Fruit fly (Drosophila melanogaster) whole organism, adult: Measurements from ENCODE around the gene Mst89B.
A peak's percentile ranks its signal among the peaks of the same experiment; 100 is the strongest.

ENCODE experiments used
- kay ChIP-seq: fragments of 200-800 bp; sonication (Bioruptor generic); peaks from one replicate; lab custom pipeline; 2016; ENCODE audit warnings: missing biosample characterization, missing genetic modification characterization, borderline replicate concordance
- pad ChIP-seq: fragments of 200-800 bp; sonication (Bioruptor generic); optimal IDR thresholded peaks from 3 replicates; lab custom pipeline; 2017; ENCODE audit warnings: missing biosample characterization, missing genetic modification characterization, mild to moderate bottlenecking, moderate library complexity, missing genetic modification reagents

DNA sequence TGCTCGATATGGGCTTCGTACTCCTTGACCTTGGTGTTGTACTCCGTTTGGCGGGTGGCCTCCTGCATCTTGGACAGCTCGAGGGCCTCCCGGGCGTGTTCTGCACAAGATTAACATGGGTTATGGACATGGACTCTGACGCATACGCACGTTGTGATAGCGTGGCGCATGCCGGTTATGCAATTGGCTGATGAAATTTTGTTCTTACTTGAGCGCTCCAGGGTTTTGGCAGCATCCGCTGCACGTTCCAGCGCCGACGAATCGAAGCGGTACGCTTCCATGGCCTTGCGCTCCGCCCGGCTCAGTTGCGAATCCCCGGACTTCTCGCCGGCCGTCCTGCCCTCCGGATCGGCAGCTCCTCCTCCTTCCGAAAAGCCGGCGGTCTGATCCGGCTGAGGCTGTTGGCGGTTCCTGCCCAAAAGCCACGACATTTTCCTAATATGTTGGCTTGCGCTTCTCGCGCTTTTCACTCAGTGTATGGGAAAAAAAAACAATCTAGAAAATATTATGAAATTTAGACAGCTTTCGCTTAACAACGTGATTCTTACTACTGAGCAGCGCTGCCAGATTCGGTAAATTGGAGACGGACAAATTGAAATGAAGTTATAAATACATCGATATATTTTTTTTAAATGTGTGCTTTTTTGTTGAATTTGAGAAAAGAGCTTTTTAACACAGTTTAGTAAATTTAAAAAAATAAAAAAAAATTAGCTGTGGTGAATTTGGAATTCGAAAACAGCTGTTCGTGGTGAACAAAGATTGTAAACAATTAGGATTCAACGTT lies 3.1 kb upstream of the Mst89B start, which contains the start of the genes bor and asun:
- peak; percentile 2 for TF ChIP-seq pad (GFP tag; lab: Kevin White, UChicago)
- TF ChIP-seq kay (GFP tag; lab: Kevin White, UChicago) = no peak
